Worm (Caenorhabditis elegans) whole organism, early embryonic: Measurements from ENCODE around the gene abts-3.

Experiments used
- B0310.2 ChIP-seq: sonication (generic microtip); optimal IDR thresholded peaks from 2 replicates; lab custom pipeline; 2016; ENCODE audit warnings: mild to moderate bottlenecking, missing genetic modification characterization, missing compliant biosample characterization
- F13C5.2 ChIP-seq: sonication (generic microtip); optimal IDR thresholded peaks from 2 replicates; lab custom pipeline; 2017; ENCODE audit warnings: mild to moderate bottlenecking, missing genetic modification characterization, inconsistent platforms, missing compliant biosample characterization
- aly-1 ChIP-seq: sonication (generic microtip); optimal IDR thresholded peaks from 2 replicates; lab custom pipeline; 2016; ENCODE audit warnings: missing genetic modification characterization, missing compliant biosample characterization
- ama-1 ChIP-seq: fragments of 150-350 bp; optimal IDR thresholded peaks from 2 replicates; lab custom pipeline; 2014
- ceh-13 ChIP-seq: fragments of 200-800 bp; sonication (Bioruptor generic); optimal IDR thresholded peaks from 2 replicates; lab custom pipeline; 2018; ENCODE audit warnings: mild to moderate bottlenecking, missing genetic modification characterization, missing compliant biosample characterization
- ceh-36 ChIP-seq: sonication (generic microtip); optimal IDR thresholded peaks from 2 replicates; lab custom pipeline; 2016; ENCODE audit warnings: missing genetic modification characterization, inconsistent platforms, missing compliant biosample characterization
- ets-7 ChIP-seq: sonication (generic microtip); optimal IDR thresholded peaks from 2 replicates; lab custom pipeline; 2016; ENCODE audit warnings: missing genotype, missing genetic modification characterization, missing compliant biosample characterization
- flt-1 ChIP-seq: fragments of 200-800 bp; sonication (Bioruptor generic); IDR thresholded peaks from 2 replicates; pipeline ENCODE4 v1.3.6; 2022; ENCODE audit warnings: missing genetic modification characterization, missing compliant biosample characterization
- hmbx-1 ChIP-seq: sonication (generic microtip); optimal IDR thresholded peaks from 2 replicates; lab custom pipeline; 2016; ENCODE audit warnings: mild to moderate bottlenecking, missing genetic modification characterization, missing compliant biosample characterization
- hmg-4 ChIP-seq: fragments of 200-800 bp; sonication (Bioruptor generic); optimal IDR thresholded peaks from 2 replicates; lab custom pipeline; 2018; ENCODE audit warnings: mild to moderate bottlenecking, missing genetic modification characterization, missing compliant biosample characterization
- hnd-1 ChIP-seq: sonication (generic microtip); optimal IDR thresholded peaks from 2 replicates; lab custom pipeline; 2016; ENCODE audit warnings: missing genetic modification characterization, missing compliant biosample characterization
- pes-1 ChIP-seq: fragments of 200-800 bp; sonication (Bioruptor generic); IDR thresholded peaks from 2 replicates; pipeline ENCODE4 v1.3.6; 2022; ENCODE audit warnings: missing genetic modification reagents, missing genetic modification characterization, missing compliant biosample characterization
- scrt-1 ChIP-seq: fragments of 200-800 bp; sonication (Bioruptor generic); IDR thresholded peaks from 2 replicates; pipeline ENCODE4 v1.3.6; 2022; ENCODE audit warnings: missing genetic modification characterization, missing compliant biosample characterization
- sea-1 ChIP-seq: fragments of 200-800 bp; sonication (Bioruptor generic); conservative IDR thresholded peaks from 2 replicates; pipeline ENCODE4 v1.3.6; 2022; ENCODE audit warnings: missing genetic modification characterization, missing compliant biosample characterization
- tbx-11 ChIP-seq: fragments of 200-800 bp; sonication (Bioruptor generic); IDR thresholded peaks from 2 replicates; pipeline ENCODE4 v1.3.6; 2022; ENCODE audit warnings: missing genetic modification characterization, missing compliant biosample characterization
- tbx-37 ChIP-seq: fragments of 200-800 bp; sonication (Bioruptor generic); conservative IDR thresholded peaks from 2 replicates; pipeline ENCODE4 v1.3.6; 2022; ENCODE audit warnings: missing genetic modification reagents, missing genetic modification characterization, missing compliant biosample characterization
- tra-4 ChIP-seq: sonication (generic microtip); optimal IDR thresholded peaks from 2 replicates; lab custom pipeline; 2017; ENCODE audit warnings: missing genetic modification characterization, missing compliant biosample characterization

Gene abts-3

ce11 chrII:6132595-6132994 lies at the start of gene abts-3:
TSS of gene abts-3 (plus strand) at chrII:6132895.
- TF ChIP-seq tra-4 (no peak), sea-1 (no peak), ama-1 (lab: Kevin White, UChicago) (no peak), F13C5.2 (no peak), hmg-4 (no peak), pes-1 (GFP tag; lab: Robert Waterston, UW) (no peak), tbx-37 (no peak), scrt-1 (no peak), tbx-11 (GFP tag; lab: Robert Waterston, UW) (no peak), ceh-13 (GFP tag; lab: Kevin White, UChicago) (no peak), hmbx-1 (tag; lab: Kevin White, UChicago) (no peak), ceh-36 (tag; lab: Kevin White, UChicago) (no peak), hnd-1 (tag; lab: Kevin White, UChicago) (no peak), aly-1 (tag; lab: Kevin White, UChicago) (no peak), B0310.2 (tag; lab: Kevin White, UChicago) (no peak), ets-7 (tag; lab: Kevin White, UChicago) (no peak)

- TF ChIP-seq hnd-1 (tag; lab: Kevin White, UChicago) = no peak
- no peak for TF ChIP-seq ceh-13 (GFP tag; lab: Kevin White, UChicago)
- no peak for TF ChIP-seq F13C5.2
- TF ChIP-seq scrt-1 = no peak
- no peak for TF ChIP-seq tbx-37
- no peak for TF ChIP-seq B0310.2 (tag; lab: Kevin White, UChicago)
- TF ChIP-seq tra-4 = no peak
- TF ChIP-seq sea-1 = no peak
- TF ChIP-seq pes-1 (GFP tag; lab: Robert Waterston, UW) = no peak
- TF ChIP-seq aly-1 (tag; lab: Kevin White, UChicago) = no peak
- TF ChIP-seq ama-1 (lab: Kevin White, UChicago) = no peak
- TF ChIP-seq ceh-36 (tag; lab: Kevin White, UChicago) = no peak
- no peak for TF ChIP-seq ets-7 (tag; lab: Kevin White, UChicago)
- TF ChIP-seq hmg-4 = no peak
- no peak for TF ChIP-seq tbx-11 (GFP tag; lab: Robert Waterston, UW)
- TF ChIP-seq flt-1 (GFP tag; lab: Robert Waterston, UW) = no peak
- no peak for TF ChIP-seq hmbx-1 (tag; lab: Kevin White, UChicago)
Observed at ce11 chrII:6091380-6091779, 41.3 kb upstream of the abts-3 start, which contains the start of the genes fbf-2 and nspg-3. TSS of gene fbf-2 (minus strand) at chrII:6091480. TSS of gene nspg-3 (plus strand) at chrII:6091767.

- TF ChIP-seq ceh-36 (tag; lab: Kevin White, UChicago) (no peak), tbx-37 (peak; percentile 57; the same call in 1 of the 2 replicates), hmbx-1 (tag; lab: Kevin White, UChicago) (no peak), tra-4 (no peak)
Observed at ce11 chrII:6097441-6097840, 35.3 kb upstream of the abts-3 start, which contains the start of the genes tpp-2 and rbbp-5. TSS of gene tpp-2 (minus strand) at chrII:6097597. TSS of gene rbbp-5 (plus strand) at chrII:6097830.

- TF ChIP-seq hmg-4 (no peak), ceh-36 (tag; lab: Kevin White, UChicago) (no peak), tra-4 (no peak), sea-1 (no peak)
Observed at ce11 chrII:6099500-6099899, 33.2 kb upstream of the abts-3 start, which contains the start of gene rgs-3. TSS of gene rgs-3 (plus strand) at chrII:6099800.

ce11 chrII:6101475-6101874 lies 31.2 kb upstream of the abts-3 start:
- TF ChIP-seq F13C5.2 (no peak), ceh-13 (GFP tag; lab: Kevin White, UChicago) (no peak), aly-1 (tag; lab: Kevin White, UChicago) (no peak), sea-1 (no peak), hnd-1 (tag; lab: Kevin White, UChicago) (no peak), hmbx-1 (tag; lab: Kevin White, UChicago) (no peak), pes-1 (GFP tag; lab: Robert Waterston, UW) (no peak), tra-4 (no peak), hmg-4 (no peak), ets-7 (tag; lab: Kevin White, UChicago) (no peak), ceh-36 (tag; lab: Kevin White, UChicago) (no peak), scrt-1 (no peak)

- no peak for TF ChIP-seq tbx-11 (GFP tag; lab: Robert Waterston, UW)
- TF ChIP-seq ceh-13 (GFP tag; lab: Kevin White, UChicago) = no peak
- TF ChIP-seq sea-1 = no peak
- TF ChIP-seq B0310.2 (tag; lab: Kevin White, UChicago) = no peak
- TF ChIP-seq ama-1 (lab: Kevin White, UChicago) = no peak
- TF ChIP-seq ets-7 (tag; lab: Kevin White, UChicago) = no peak
- TF ChIP-seq F13C5.2 = no peak
- TF ChIP-seq hmg-4 = no peak
- TF ChIP-seq hmbx-1 (tag; lab: Kevin White, UChicago) = no peak
- TF ChIP-seq scrt-1 = no peak
- TF ChIP-seq aly-1 (tag; lab: Kevin White, UChicago) = no peak
- TF ChIP-seq hnd-1 (tag; lab: Kevin White, UChicago) = no peak
- no peak for TF ChIP-seq ceh-36 (tag; lab: Kevin White, UChicago)
- TF ChIP-seq pes-1 (GFP tag; lab: Robert Waterston, UW) = no peak
- no peak for TF ChIP-seq flt-1 (GFP tag; lab: Robert Waterston, UW)
- TF ChIP-seq tra-4 = no peak
- no peak for TF ChIP-seq tbx-37
Observed at ce11 chrII:6103986-6104385, 28.7 kb upstream of the abts-3 start.

ce11 chrII:6107773-6108172 lies 24.9 kb upstream of the abts-3 start:
- no peak for TF ChIP-seq scrt-1
- no peak for TF ChIP-seq ceh-13 (GFP tag; lab: Kevin White, UChicago)
- no peak for TF ChIP-seq ceh-36 (tag; lab: Kevin White, UChicago)
- TF ChIP-seq hmg-4 = no peak
- TF ChIP-seq aly-1 (tag; lab: Kevin White, UChicago) = no peak
- no peak for TF ChIP-seq tra-4
- TF ChIP-seq B0310.2 (tag; lab: Kevin White, UChicago) = no peak
- no peak for TF ChIP-seq F13C5.2
- TF ChIP-seq tbx-11 (GFP tag; lab: Robert Waterston, UW) = no peak
- TF ChIP-seq hmbx-1 (tag; lab: Kevin White, UChicago) = no peak
- no peak for TF ChIP-seq ama-1 (lab: Kevin White, UChicago)
- TF ChIP-seq pes-1 (GFP tag; lab: Robert Waterston, UW) = no peak
- no peak for TF ChIP-seq ets-7 (tag; lab: Kevin White, UChicago)
